Worm (Caenorhabditis elegans): Measurements from ENCODE around the gene pipp-4P.

Gene pipp-4P

DNA sequence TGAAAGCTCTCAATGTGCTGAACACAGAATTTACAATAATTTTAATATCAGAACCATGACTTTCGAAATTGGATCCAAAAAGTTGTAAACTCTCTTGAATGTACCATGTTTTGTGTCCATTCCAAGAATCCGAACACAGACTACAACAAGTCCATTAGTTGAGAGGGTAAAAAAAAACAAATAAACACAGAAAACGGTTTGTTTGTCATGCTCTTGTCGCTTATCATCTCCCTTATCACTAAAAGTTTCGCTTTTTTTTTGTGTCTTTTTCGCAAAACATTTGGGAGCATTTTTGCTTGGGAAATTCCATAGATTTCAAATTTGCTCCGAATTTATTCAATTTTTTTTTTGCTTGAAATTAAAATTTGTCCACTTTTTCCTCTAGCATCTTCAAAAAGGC is 50.4 kb downstream of the pipp-4P start:
- TF ChIP-seq lsy-2 (tag; optimal IDR thresholded peaks at IDR 0.05) = no peak
- TF ChIP-seq skn-1 (tag; optimal IDR thresholded peaks at IDR 0.05) = peak; percentile 53
- TF ChIP-seq crh-2 (tag; optimal IDR thresholded peaks at IDR 0.05) = peak; percentile 13
- TF ChIP-seq sma-9 (GFP tag; optimal IDR thresholded peaks at IDR 0.05) = peak; percentile 63
- TF ChIP-seq sma-9 (tag; optimal IDR thresholded peaks at IDR 0.05) = no peak
- no peak for TF ChIP-seq peb-1 (tag; optimal IDR thresholded peaks at IDR 0.05)
- peak; percentile 24 for TF ChIP-seq F13H6.1 (tag; optimal IDR thresholded peaks at IDR 0.05)
- peak; percentile 60 for TF ChIP-seq fos-1 (tag; optimal IDR thresholded peaks at IDR 0.05)

DNA sequence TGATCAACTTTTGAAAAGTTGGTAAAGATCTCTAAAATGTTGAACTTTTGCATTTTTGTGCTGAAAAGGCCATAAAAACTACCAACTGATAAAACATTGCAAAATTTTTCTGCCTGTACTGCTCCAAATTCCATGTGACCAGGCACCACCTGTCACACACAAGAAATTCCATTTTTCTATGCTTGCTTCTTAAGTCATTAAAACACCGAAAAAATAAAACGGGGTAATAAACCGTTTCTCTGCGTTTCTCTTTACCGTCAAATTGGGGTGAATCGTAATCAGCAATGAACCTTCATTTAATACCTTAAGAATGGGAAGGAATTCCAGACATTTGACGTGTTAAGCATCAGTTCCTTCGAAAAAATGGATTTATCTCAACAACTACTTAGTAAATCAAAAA is 51.1 kb downstream of the pipp-4P start:
- TF ChIP-seq lin-11 (tag; optimal IDR thresholded peaks at IDR 0.05) (no peak), ama-1 (optimal IDR thresholded peaks at IDR 0.05) (no peak), lin-39 (tag; optimal IDR thresholded peaks at IDR 0.05) (no peak), lsy-2 (tag; optimal IDR thresholded peaks at IDR 0.05) (peak in 1 of 2 experiments; percentile 6), nhr-23 (tag; optimal IDR thresholded peaks at IDR 0.05) (no peak), egl-27 (tag; optimal IDR thresholded peaks at IDR 0.05) (no peak), zag-1 (tag; optimal IDR thresholded peaks at IDR 0.05) (no peak), unc-55 (GFP tag; optimal IDR thresholded peaks at IDR 0.05) (no peak), R02D3.7 (tag; optimal IDR thresholded peaks at IDR 0.05) (no peak), unc-62 (GFP tag; optimal IDR thresholded peaks at IDR 0.05) (no peak), fos-1 (tag; optimal IDR thresholded peaks at IDR 0.05) (peak; percentile 77), mbf-1 (tag; optimal IDR thresholded peaks at IDR 0.05) (no peak), F13H6.1 (tag; optimal IDR thresholded peaks at IDR 0.05) (peak; percentile 42), ceh-16 (tag; optimal IDR thresholded peaks at IDR 0.05) (no peak), sma-9 (GFP tag; optimal IDR thresholded peaks at IDR 0.05) (peak; percentile 75), sma-9 (tag; optimal IDR thresholded peaks at IDR 0.05) (no peak), nhr-237 (tag; optimal IDR thresholded peaks at IDR 0.05) (no peak), alr-1 (tag; optimal IDR thresholded peaks at IDR 0.05) (no peak), blmp-1 (tag; optimal IDR thresholded peaks at IDR 0.05; ENCODE audit: insufficient read depth) (no peak), lin-13 (GFP tag; optimal IDR thresholded peaks at IDR 0.05) (no peak), crh-2 (tag; optimal IDR thresholded peaks at IDR 0.05) (peak; percentile 64), ztf-4 (tag; optimal IDR thresholded peaks at IDR 0.05) (no peak), mab-5 (tag; optimal IDR thresholded peaks at IDR 0.05) (no peak), C34F6.9 (tag; optimal IDR thresholded peaks at IDR 0.05) (no peak)

DNA sequence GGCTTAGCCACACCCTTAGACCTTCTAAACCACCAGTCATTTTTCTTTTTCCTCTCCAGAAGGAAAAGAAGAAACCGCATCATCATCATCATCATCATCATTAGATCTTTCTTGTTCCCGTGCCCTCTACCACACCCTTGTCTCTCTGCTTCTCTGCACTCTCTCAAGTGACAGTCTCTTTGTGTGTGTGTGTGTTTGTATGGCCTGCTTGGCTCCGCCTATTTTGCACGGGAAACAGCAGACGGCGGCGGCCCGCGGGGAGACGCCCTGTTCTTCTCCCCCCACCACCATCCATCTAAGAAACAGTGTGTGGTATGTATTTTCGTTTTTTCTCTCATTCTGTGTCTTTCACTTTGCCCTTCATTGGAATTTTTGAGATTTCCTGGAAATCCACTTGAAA is 52.7 kb downstream of the pipp-4P start:
- TF ChIP-seq F13H6.1 (tag; optimal IDR thresholded peaks at IDR 0.05) = peak; percentile 71
- TF ChIP-seq mdl-1 (tag; optimal IDR thresholded peaks at IDR 0.05) = peak; percentile 52 to 71
- TF ChIP-seq ztf-4 (tag; optimal IDR thresholded peaks at IDR 0.05) = no peak
- no peak for TF ChIP-seq unc-39 (tag; optimal IDR thresholded peaks at IDR 0.05)
- TF ChIP-seq Y55F3AM.14 (GFP tag; optimal IDR thresholded peaks at IDR 0.05) = peak; percentile 9
- TF ChIP-seq zag-1 (tag; optimal IDR thresholded peaks at IDR 0.05) = no peak
- TF ChIP-seq snpc-4 (tag; optimal IDR thresholded peaks at IDR 0.05) = no peak
- TF ChIP-seq sma-9 (GFP tag; optimal IDR thresholded peaks at IDR 0.05) = peak; percentile 94
- TF ChIP-seq sma-9 (tag; optimal IDR thresholded peaks at IDR 0.05) = no peak
- peak; percentile 83 for TF ChIP-seq fos-1 (tag; optimal IDR thresholded peaks at IDR 0.05)
- TF ChIP-seq egl-27 (tag; optimal IDR thresholded peaks at IDR 0.05) = peak; percentile 69
- TF ChIP-seq elt-1 (tag; optimal IDR thresholded peaks at IDR 0.05) = no peak
- no peak for TF ChIP-seq alr-1 (tag; optimal IDR thresholded peaks at IDR 0.05)
- no peak for TF ChIP-seq peb-1 (tag; optimal IDR thresholded peaks at IDR 0.05)
- no peak for TF ChIP-seq dmd-4 (tag; optimal IDR thresholded peaks at IDR 0.05)
- no peak for TF ChIP-seq nhr-10 (tag; optimal IDR thresholded peaks at IDR 0.05)
- no peak for TF ChIP-seq nhr-23 (tag; optimal IDR thresholded peaks at IDR 0.05)
- TF ChIP-seq ztf-1 (GFP tag; conservative IDR thresholded peaks at IDR 0.05) = no peak
- TF ChIP-seq ceh-16 (tag; optimal IDR thresholded peaks at IDR 0.05) = peak; percentile 33
- TF ChIP-seq ZK546.5 (tag; optimal IDR thresholded peaks at IDR 0.05) = no peak
- TF ChIP-seq mab-5 (tag; optimal IDR thresholded peaks at IDR 0.05) = peak; percentile 15
- TF ChIP-seq crh-2 (tag; optimal IDR thresholded peaks at IDR 0.05) = peak; percentile 64
- TF ChIP-seq C34F6.9 (tag; optimal IDR thresholded peaks at IDR 0.05) = peak; percentile 17
- no peak for TF ChIP-seq lin-11 (tag; optimal IDR thresholded peaks at IDR 0.05)
- no peak for TF ChIP-seq ama-1 (optimal IDR thresholded peaks at IDR 0.05)
- TF ChIP-seq skn-1 (tag; optimal IDR thresholded peaks at IDR 0.05) = no peak
- TF ChIP-seq unc-55 (GFP tag; optimal IDR thresholded peaks at IDR 0.05) = no peak
- TF ChIP-seq nhr-77 (tag; optimal IDR thresholded peaks at IDR 0.05) = no peak
- no peak for TF ChIP-seq ztf-11 (tag; optimal IDR thresholded peaks at IDR 0.05)
- peak; percentile 39 for TF ChIP-seq sem-4 (tag; optimal IDR thresholded peaks at IDR 0.05)
- TF ChIP-seq mbf-1 (tag; optimal IDR thresholded peaks at IDR 0.05) = no peak
- TF ChIP-seq nhr-12 (tag; optimal IDR thresholded peaks at IDR 0.05) = no peak
- peak; percentile 78 for TF ChIP-seq nhr-129 (tag; optimal IDR thresholded peaks at IDR 0.05)
- TF ChIP-seq lsy-2 (tag; optimal IDR thresholded peaks at IDR 0.05) = peak in 1 of 2 experiments; percentile 60
- no peak for TF ChIP-seq aly-2 (tag; optimal IDR thresholded peaks at IDR 0.05)
- TF ChIP-seq blmp-1 (tag; optimal IDR thresholded peaks at IDR 0.05; ENCODE audit: insufficient read depth) = peak; percentile 87
- no peak for TF ChIP-seq nhr-11 (tag; optimal IDR thresholded peaks at IDR 0.05)
- TF ChIP-seq nhr-21 (tag; optimal IDR thresholded peaks at IDR 0.05) = peak; percentile 85
- peak; percentile 92 for TF ChIP-seq sma-3 (GFP tag; optimal IDR thresholded peaks at IDR 0.05)
- TF ChIP-seq elt-3 (tag; optimal IDR thresholded peaks at IDR 0.05) = no peak
- no peak for TF ChIP-seq R02D3.7 (tag; optimal IDR thresholded peaks at IDR 0.05)
- no peak for TF ChIP-seq ceh-82 (tag; optimal IDR thresholded peaks at IDR 0.05)
- no peak for TF ChIP-seq nhr-237 (tag; optimal IDR thresholded peaks at IDR 0.05)
- peak; percentile 96 for TF ChIP-seq nhr-25 (tag; optimal IDR thresholded peaks at IDR 0.05)
- TF ChIP-seq lin-39 (tag; optimal IDR thresholded peaks at IDR 0.05) = peak; percentile 51

All from whole organism, L2 larva.